Worm (Caenorhabditis elegans): ENCODE measurements around the gene T25B2.1.

Gene T25B2.1

DNA sequence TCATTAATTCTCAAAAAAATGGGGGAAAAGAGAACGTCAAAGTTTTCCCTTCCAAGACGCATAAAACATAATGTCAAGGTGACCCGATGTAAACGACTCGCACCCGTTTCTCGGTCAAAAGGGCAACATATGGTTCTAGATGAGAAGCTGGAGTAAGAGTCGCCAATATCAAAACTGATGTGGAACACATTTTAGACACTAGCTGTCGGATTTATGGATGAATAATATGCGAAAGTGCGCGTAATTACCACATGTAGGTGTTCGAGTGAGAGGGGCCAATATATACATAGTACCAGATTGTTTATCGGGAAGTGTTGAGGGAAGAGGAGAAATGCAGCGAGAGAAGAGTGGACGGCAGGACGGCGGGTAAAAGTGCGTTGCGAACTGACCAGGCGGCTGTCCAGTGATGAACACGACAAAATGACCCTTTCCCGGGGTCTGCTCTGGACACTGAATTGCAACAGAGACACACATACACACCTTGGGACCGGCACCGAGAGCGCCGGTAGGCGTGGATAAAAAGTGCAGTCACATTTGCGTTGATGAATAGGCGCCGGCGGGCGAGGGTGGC lies 22.7 kb upstream of the T25B2.1 start:
- TF ChIP-seq zfh-2 (GFP tag; conservative IDR thresholded peaks at IDR 0.05) (peak; percentile 28), sea-2 (GFP tag; IDR thresholded peaks at IDR 0.05) (no peak)

DNA sequence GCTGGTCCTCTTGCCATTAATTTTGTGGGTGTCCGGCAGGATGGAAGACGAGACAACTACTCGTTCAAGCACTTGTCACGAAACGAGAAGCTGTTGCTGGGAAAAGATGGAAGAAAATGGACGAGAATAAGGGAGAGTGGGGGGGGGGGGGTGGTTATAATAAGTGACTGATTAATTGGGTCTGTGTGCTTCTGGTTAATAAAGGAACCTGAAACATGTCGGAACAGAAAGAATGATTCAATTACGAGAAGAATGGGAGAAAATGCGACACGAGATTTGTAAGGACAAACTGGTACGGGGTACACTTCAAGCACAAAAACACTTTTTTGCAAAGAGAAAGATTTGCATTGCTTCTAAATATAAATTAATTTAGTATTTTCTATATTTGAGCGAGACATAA lies 18.3 kb upstream of the T25B2.1 start:
- TF ChIP-seq attf-6 (GFP tag; IDR thresholded peaks at IDR 0.05) (no peak), lsl-1 (GFP tag; optimal IDR thresholded peaks at IDR 0.05) (no peak), him-1 (tag; optimal IDR thresholded peaks at IDR 0.05) (no peak), let-526 (GFP tag; IDR thresholded peaks at IDR 0.05) (no peak), rcor-1 (GFP tag; IDR thresholded peaks at IDR 0.05) (no peak), chd-7 (tag; optimal IDR thresholded peaks at IDR 0.05) (no peak), snpc-1.3 (tag; optimal IDR thresholded peaks at IDR 0.05; ENCODE audit: insufficient read depth) (no peak), aptf-2 (GFP tag; conservative IDR thresholded peaks at IDR 0.05) (no peak), fkh-3 (tag; optimal IDR thresholded peaks at IDR 0.05) (no peak), hlh-26 (GFP tag; conservative IDR thresholded peaks at IDR 0.05) (no peak), tlf-1 (GFP tag; optimal IDR thresholded peaks at IDR 0.05) (no peak), B0336.3 (GFP tag; IDR thresholded peaks at IDR 0.05) (no peak), nfya-2 (GFP tag; IDR thresholded peaks at IDR 0.05) (no peak), let-607 (tag; optimal IDR thresholded peaks at IDR 0.05) (no peak), ztf-22 (GFP tag; optimal IDR thresholded peaks at IDR 0.05) (no peak), F22D6.2 (tag; optimal IDR thresholded peaks at IDR 0.05) (no peak), F57C9.4 (tag; optimal IDR thresholded peaks at IDR 0.05) (no peak)

DNA sequence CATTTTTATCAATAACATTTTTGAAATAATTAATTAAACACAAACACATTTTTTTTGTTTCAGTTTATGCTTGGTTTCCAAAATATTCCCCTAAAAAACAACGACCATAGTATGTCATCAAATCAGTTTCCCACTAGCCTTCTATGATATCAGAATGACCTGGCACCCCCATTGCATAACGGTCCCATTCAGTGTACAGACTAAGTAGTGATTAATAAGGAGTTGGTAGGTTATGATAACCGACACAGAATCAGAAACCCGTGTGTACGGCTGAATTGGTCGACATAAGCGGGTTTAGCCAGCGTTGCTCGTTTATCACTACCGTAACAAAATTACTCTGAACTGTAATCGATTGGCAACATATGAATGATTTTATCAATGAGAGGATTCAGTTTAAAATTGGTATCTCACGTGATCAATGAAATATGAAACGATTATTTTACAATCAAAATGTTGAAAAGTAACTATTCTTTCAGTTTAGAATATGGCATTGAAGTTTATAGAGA lies 16.3 kb upstream of the T25B2.1 start:
- TF ChIP-seq Y79H2A.3 (GFP tag; conservative IDR thresholded peaks at IDR 0.05): no peak
- TF ChIP-seq mel-28 (tag; optimal IDR thresholded peaks at IDR 0.05; ENCODE audit: borderline replicate concordance): no peak
- TF ChIP-seq F33H1.4 (GFP tag; IDR thresholded peaks at IDR 0.05): no peak
- TF ChIP-seq ztf-6 (GFP tag; IDR thresholded peaks at IDR 0.05): no peak
- TF ChIP-seq madf-3 (GFP tag; IDR thresholded peaks at IDR 0.05): no peak
- no peak for TF ChIP-seq rcor-1 (GFP tag; IDR thresholded peaks at IDR 0.05)
- TF ChIP-seq F49E8.2 (tag; optimal IDR thresholded peaks at IDR 0.05; ENCODE audit: insufficient read depth): no peak
- TF ChIP-seq ceh-40 (GFP tag; IDR thresholded peaks at IDR 0.05): no peak

DNA sequence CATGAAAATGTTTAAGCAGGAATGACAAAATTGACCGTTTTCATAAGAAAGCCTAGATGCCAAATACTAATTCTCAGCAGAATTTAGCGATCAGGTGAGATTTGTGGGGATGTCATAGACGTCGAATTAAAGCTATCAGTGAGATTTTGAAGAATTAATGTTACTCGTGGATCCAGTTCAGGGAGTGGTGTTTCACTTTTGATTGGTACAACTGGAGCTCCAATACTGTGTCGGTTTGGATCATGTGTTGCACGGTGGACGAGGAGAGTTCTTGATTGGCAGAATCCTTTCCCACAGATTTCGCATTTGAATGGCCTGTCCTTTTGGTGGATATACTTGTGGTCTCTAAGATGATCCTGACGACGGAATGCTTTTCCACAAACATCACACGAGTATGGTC lies 14.2 kb upstream of the T25B2.1 start:
- TF ChIP-seq Y79H2A.3 (GFP tag; conservative IDR thresholded peaks at IDR 0.05) (no peak), F10E7.11 (tag; optimal IDR thresholded peaks at IDR 0.05) (no peak), nhr-120 (GFP tag; IDR thresholded peaks at IDR 0.05) (no peak), lin-54 (GFP tag; optimal IDR thresholded peaks at IDR 0.05) (no peak), egrh-3 (GFP tag; IDR thresholded peaks at IDR 0.05) (no peak), K11D2.4 (GFP tag; IDR thresholded peaks at IDR 0.05) (no peak), sdz-38 (tag; optimal IDR thresholded peaks at IDR 0.05) (no peak), him-1 (tag; optimal IDR thresholded peaks at IDR 0.05) (no peak), madf-3 (GFP tag; IDR thresholded peaks at IDR 0.05) (no peak), nfya-1 (tag; optimal IDR thresholded peaks at IDR 0.05; ENCODE audit: borderline replicate concordance, insufficient read depth) (no peak), madf-8 (GFP tag; conservative IDR thresholded peaks at IDR 0.05) (no peak), snpc-3.4 (tag; optimal IDR thresholded peaks at IDR 0.05) (no peak), pha-4 (tag; optimal IDR thresholded peaks at IDR 0.05) (no peak), gei-17 (GFP tag; optimal IDR thresholded peaks at IDR 0.05) (no peak), nfyb-1 (GFP tag; IDR thresholded peaks at IDR 0.05) (no peak), Y53G8AR.9 (GFP tag; conservative IDR thresholded peaks at IDR 0.05) (no peak), cebp-1 (GFP tag; IDR thresholded peaks at IDR 0.05) (no peak), cebp-1 (tag; optimal IDR thresholded peaks at IDR 0.05) (no peak), F57C9.4 (tag; optimal IDR thresholded peaks at IDR 0.05) (no peak), hsf-1 (GFP tag; IDR thresholded peaks at IDR 0.05) (no peak)
